Worm (Caenorhabditis elegans): ENCODE measurements around the gene slc-17.8.

Gene slc-17.8

ce11 chrV:8500348-8500747 lies 45.0 kb downstream of the slc-17.8 start (continued):
- TF ChIP-seq Y53F4B.3 (GFP tag; IDR thresholded peaks at IDR 0.05) (peak; percentile 94), tbx-9 (tag; optimal IDR thresholded peaks at IDR 0.05; ENCODE audit: borderline replicate concordance) (peak; percentile 100), C17E4.6 (GFP tag; IDR thresholded peaks at IDR 0.05) (peak; percentile 99), pbrm-1 (GFP tag; IDR thresholded peaks at IDR 0.05) (peak; percentile 98), F39B2.1 (GFP tag; IDR thresholded peaks at IDR 0.05) (peak; percentile 97), ztf-26 (tag; optimal IDR thresholded peaks at IDR 0.05) (peak; percentile 95), nhr-27 (tag; optimal IDR thresholded peaks at IDR 0.05) (peak; percentile 100), hlh-26 (GFP tag; conservative IDR thresholded peaks at IDR 0.05) (peak; percentile 85), rpc-1 (optimal IDR thresholded peaks at IDR 0.05) (peak; percentile 98), rpc-1 (tag; optimal IDR thresholded peaks at IDR 0.05) (peak; percentile 100), cebp-2 (GFP tag; IDR thresholded peaks at IDR 0.05) (peak; percentile 100), F55B11.4 (tag; optimal IDR thresholded peaks at IDR 0.05; ENCODE audit: borderline replicate concordance, insufficient read depth) (peak; percentile 55), hmg-1.2 (GFP tag; IDR thresholded peaks at IDR 0.05) (peak; percentile 99), bed-1 (GFP tag; IDR thresholded peaks at IDR 0.05) (peak; percentile 99), ceh-91 (GFP tag; IDR thresholded peaks at IDR 0.05) (peak; percentile 78), egrh-3 (GFP tag; IDR thresholded peaks at IDR 0.05) (peak; percentile 69), F52B5.7 (tag; optimal IDR thresholded peaks at IDR 0.05) (peak; percentile 100), nhr-80 (tag; optimal IDR thresholded peaks at IDR 0.05) (peak; percentile 68), Y53G8AR.9 (GFP tag; conservative IDR thresholded peaks at IDR 0.05) (peak; percentile 99), dox-1 (GFP tag; IDR thresholded peaks at IDR 0.05) (peak; percentile 99), snpc-1.1 (tag; optimal IDR thresholded peaks at IDR 0.05; ENCODE audit: insufficient read depth) (peak; percentile 100), T26A5.8 (tag; optimal IDR thresholded peaks at IDR 0.05) (peak; percentile 100), tlf-1 (GFP tag; optimal IDR thresholded peaks at IDR 0.05) (peak; percentile 96), tbp1 (GFP tag; optimal IDR thresholded peaks at IDR 0.05) (peak; percentile 100), athp-1 (tag; optimal IDR thresholded peaks at IDR 0.05) (peak; percentile 100), lin-40 (tag; optimal IDR thresholded peaks at IDR 0.05) (peak; percentile 95), lin-35 (GFP tag; optimal IDR thresholded peaks at IDR 0.05) (peak; percentile 48 to 93 (median 55)), dpff-1 (tag; optimal IDR thresholded peaks at IDR 0.05) (peak; percentile 96), lin-54 (GFP tag; optimal IDR thresholded peaks at IDR 0.05) (peak; percentile 97), sptf-2 (GFP tag; optimal IDR thresholded peaks at IDR 0.05) (peak; percentile 100), hlh-12 (tag; optimal IDR thresholded peaks at IDR 0.05) (peak; percentile 94), F23B12.7 (tag; optimal IDR thresholded peaks at IDR 0.05; ENCODE audit: insufficient read depth) (peak; percentile 93), F49E8.2 (tag; optimal IDR thresholded peaks at IDR 0.05; ENCODE audit: insufficient read depth) (peak; percentile 72), F37B4.10 (GFP tag; IDR thresholded peaks at IDR 0.05) (peak; percentile 99), K12H6.12 (tag; optimal IDR thresholded peaks at IDR 0.05) (peak; percentile 94), cebp-1 (GFP tag; IDR thresholded peaks at IDR 0.05) (peak; percentile 88), cebp-1 (tag; optimal IDR thresholded peaks at IDR 0.05) (peak; percentile 97), F22D6.2 (tag; optimal IDR thresholded peaks at IDR 0.05) (peak; percentile 91), lir-1 (GFP tag; conservative IDR thresholded peaks at IDR 0.05) (peak; percentile 90), zfh-2 (GFP tag; conservative IDR thresholded peaks at IDR 0.05) (no peak), F33H1.4 (GFP tag; IDR thresholded peaks at IDR 0.05) (peak; percentile 77), mes-4 (tag; optimal IDR thresholded peaks at IDR 0.05) (peak; percentile 96), nfya-2 (GFP tag; IDR thresholded peaks at IDR 0.05) (peak; percentile 97), ccch-3 (GFP tag; optimal IDR thresholded peaks at IDR 0.05) (peak; percentile 98), K11D2.4 (GFP tag; IDR thresholded peaks at IDR 0.05) (peak; percentile 95), die-1 (tag; optimal IDR thresholded peaks at IDR 0.05) (peak; percentile 99), somi-1 (GFP tag; optimal IDR thresholded peaks at IDR 0.05) (peak; percentile 99), ztf-6 (GFP tag; IDR thresholded peaks at IDR 0.05) (peak; percentile 92), ceh-58 (GFP tag; IDR thresholded peaks at IDR 0.05) (peak; percentile 100)
